Worm (Caenorhabditis elegans) whole organism, L3 larva: Measurements from ENCODE around the gene B0198.2.

Experiments
- R02D3.7 ChIP-seq: fragments of 150-350 bp; optimal IDR thresholded peaks from 2 replicates; lab custom pipeline; 2014; ENCODE audit warnings: missing biosample characterization, missing genetic modification characterization
- ZK546.5 ChIP-seq: sonication (generic microtip); optimal IDR thresholded peaks from 2 replicates; lab custom pipeline; 2017; ENCODE audit warnings: missing biosample characterization, missing genetic modification characterization
- aly-2 ChIP-seq: fragments of 150-350 bp; optimal IDR thresholded peaks from 2 replicates; lab custom pipeline; 2014; ENCODE audit warnings: missing biosample characterization, missing genetic modification characterization
- ceh-16 ChIP-seq: sonication (generic microtip); optimal IDR thresholded peaks from 2 replicates; lab custom pipeline; 2017; ENCODE audit warnings: missing biosample characterization, missing genetic modification characterization
- ceh-28 ChIP-seq: fragments of 150-350 bp; optimal IDR thresholded peaks from 2 replicates; lab custom pipeline; 2014; ENCODE audit warnings: missing biosample characterization, missing genetic modification reagents, missing genetic modification characterization
- ceh-82 ChIP-seq: fragments of 150-350 bp; optimal IDR thresholded peaks from 2 replicates; lab custom pipeline; 2014; ENCODE audit warnings: missing biosample characterization, missing genetic modification characterization
- ceh-9 ChIP-seq: sonication (generic microtip); optimal IDR thresholded peaks from 2 replicates; lab custom pipeline; 2018; ENCODE audit warnings: missing biosample characterization, missing genetic modification characterization
- daf-12 ChIP-seq: fragments of 150-350 bp; optimal IDR thresholded peaks from 2 replicates; lab custom pipeline; 2014; ENCODE audit warnings: missing biosample characterization, missing genetic modification reagents, missing genetic modification characterization
- egl-27 ChIP-seq: sonication (generic microtip); optimal IDR thresholded peaks from 4 replicates; lab custom pipeline; 2017; ENCODE audit warnings: missing biosample characterization, missing genetic modification reagents, missing genetic modification characterization
- elt-1 ChIP-seq: fragments of 150-350 bp; optimal IDR thresholded peaks from 2 replicates; lab custom pipeline; 2014; ENCODE audit warnings: missing biosample characterization, missing genetic modification characterization
- elt-2 ChIP-seq: sonication (generic microtip); optimal IDR thresholded peaks from 2 replicates; lab custom pipeline; 2016; ENCODE audit warnings: missing genetic modification reagents, mild to moderate bottlenecking, missing genetic modification characterization, missing compliant biosample characterization
- elt-3 ChIP-seq, 3 experiments: fragments of 150-350 bp in 1 of 3; sonication (generic microtip) in 2 of 3; optimal IDR thresholded peaks; 2 replicates in 2 of 3; 4 replicates in 1 of 3; lab custom pipeline; 2014 to 2017; ENCODE audit warnings: missing biosample characterization in 3 of 3, missing genetic modification characterization in 3 of 3
- fkh-10 ChIP-seq: sonication (generic microtip); optimal IDR thresholded peaks from 2 replicates; lab custom pipeline; 2017; ENCODE audit warnings: missing biosample characterization, missing genetic modification reagents, missing genetic modification characterization
- hmg-11 ChIP-seq: sonication (generic microtip); optimal IDR thresholded peaks from 2 replicates; lab custom pipeline; 2016; ENCODE audit warnings: missing genetic modification characterization, missing compliant biosample characterization
- jun-1 ChIP-seq: fragments of 150-350 bp; optimal IDR thresholded peaks from 2 replicates; lab custom pipeline; 2014; ENCODE audit warnings: missing biosample characterization, missing genetic modification reagents, missing genetic modification characterization
- lin-15B ChIP-seq: fragments of 150-350 bp; optimal IDR thresholded peaks from 2 replicates; lab custom pipeline; 2014; ENCODE audit warnings: missing biosample characterization, missing genetic modification characterization
- lsy-12 ChIP-seq: sonication (generic microtip); optimal IDR thresholded peaks from 2 replicates; lab custom pipeline; 2016; ENCODE audit warnings: mild to moderate bottlenecking, missing genetic modification characterization, missing compliant biosample characterization
- mdl-1 ChIP-seq: fragments of 150-350 bp; optimal IDR thresholded peaks from 2 replicates; lab custom pipeline; 2014; ENCODE audit warnings: missing biosample characterization, missing genetic modification characterization
- mml-1 ChIP-seq: fragments of 150-350 bp; sonication (generic microtip); optimal IDR thresholded peaks from 3 replicates; lab custom pipeline; 2014; ENCODE audit warnings: missing biosample characterization, missing genetic modification characterization
- nfya-1 ChIP-seq: sonication (generic microtip); optimal IDR thresholded peaks from 2 replicates; lab custom pipeline; 2017; ENCODE audit warnings: missing genetic modification characterization, mild to moderate bottlenecking, missing compliant biosample characterization, antibody characterized with exemption, moderate library complexity; ENCODE audit not compliant: insufficient read depth
- nhr-11 ChIP-seq: fragments of 150-350 bp; optimal IDR thresholded peaks from 2 replicates; lab custom pipeline; 2014; ENCODE audit warnings: missing biosample characterization, missing genetic modification characterization
- nhr-23 ChIP-seq: fragments of 150-350 bp; optimal IDR thresholded peaks from 2 replicates; lab custom pipeline; 2014; ENCODE audit warnings: missing biosample characterization, missing genetic modification reagents, missing genetic modification characterization
- nhr-237 ChIP-seq: fragments of 150-350 bp; optimal IDR thresholded peaks from 2 replicates; lab custom pipeline; 2014; ENCODE audit warnings: missing biosample characterization, missing genetic modification characterization
- nhr-25 ChIP-seq: sonication (generic microtip); optimal IDR thresholded peaks from 2 replicates; lab custom pipeline; 2017; ENCODE audit warnings: missing biosample characterization, missing genetic modification characterization
- nhr-28 ChIP-seq: fragments of 150-350 bp; optimal IDR thresholded peaks from 2 replicates; lab custom pipeline; 2014; ENCODE audit warnings: missing biosample characterization, missing genetic modification characterization
- nhr-43 ChIP-seq: sonication (generic microtip); optimal IDR thresholded peaks from 2 replicates; lab custom pipeline; 2016; ENCODE audit warnings: mild to moderate bottlenecking, missing genetic modification characterization, missing compliant biosample characterization; ENCODE audit not compliant: poor library complexity, severe bottlenecking
- nhr-67 ChIP-seq: fragments of 150-350 bp; optimal IDR thresholded peaks from 2 replicates; lab custom pipeline; 2014; ENCODE audit warnings: missing biosample characterization, missing genetic modification characterization
- nhr-76 ChIP-seq: fragments of 150-350 bp; sonication (generic microtip); optimal IDR thresholded peaks from 5 replicates; lab custom pipeline; 2014; ENCODE audit warnings: missing biosample characterization, missing genetic modification characterization
- nhr-77 ChIP-seq: fragments of 150-350 bp; optimal IDR thresholded peaks from 2 replicates; lab custom pipeline; 2014; ENCODE audit warnings: missing biosample characterization, missing genetic modification characterization
- pha-4 ChIP-seq: fragments of 150-350 bp; optimal IDR thresholded peaks from 2 replicates; lab custom pipeline; 2014; ENCODE audit warnings: missing biosample characterization, missing genetic modification reagents, missing genetic modification characterization
- pqm-1 ChIP-seq: fragments of 150-350 bp; optimal IDR thresholded peaks from 2 replicates; lab custom pipeline; 2017; ENCODE audit warnings: missing biosample characterization, missing genetic modification characterization, inconsistent platforms
- skn-1 ChIP-seq: fragments of 150-350 bp; optimal IDR thresholded peaks from 2 replicates; lab custom pipeline; 2014; ENCODE audit warnings: missing biosample characterization, missing genetic modification characterization
- snpc-4 ChIP-seq: fragments of 150-350 bp; optimal IDR thresholded peaks from 2 replicates; lab custom pipeline; 2014; ENCODE audit warnings: missing biosample characterization, missing genetic modification characterization
- tbx-2 ChIP-seq: sonication (generic microtip); optimal IDR thresholded peaks from 2 replicates; lab custom pipeline; 2016; ENCODE audit warnings: mild to moderate bottlenecking, missing genetic modification characterization, missing compliant biosample characterization
- unc-39 ChIP-seq: sonication (generic microtip); optimal IDR thresholded peaks from 4 replicates; lab custom pipeline; 2017; ENCODE audit warnings: missing biosample characterization, missing genetic modification characterization
- unc-62 ChIP-seq: fragments of 150-350 bp; sonication (generic microtip); optimal IDR thresholded peaks from 4 replicates; lab custom pipeline; 2014; ENCODE audit warnings: missing biosample characterization, missing genetic modification reagents, missing genetic modification characterization
- ztf-11 ChIP-seq: fragments of 150-350 bp; optimal IDR thresholded peaks from 2 replicates; lab custom pipeline; 2014; ENCODE audit warnings: missing biosample characterization, missing genetic modification characterization
- ztf-4 ChIP-seq: fragments of 150-350 bp; optimal IDR thresholded peaks from 2 replicates; lab custom pipeline; 2014; ENCODE audit warnings: missing biosample characterization, missing genetic modification characterization

B0198.2 gene

ce11 chrX:12017908-12018479 lies 7.5 kb upstream of the B0198.2 start, which contains the start of the genes nmat-1 and ucr-2.1 (continued):
- TF ChIP-seq mml-1 (tag; lab: Kevin White, UChicago) (no peak), ceh-28 (tag; lab: Kevin White, UChicago) (peak; percentile 41)

- TF ChIP-seq elt-2 (tag; lab: Kevin White, UChicago) (no peak), hmg-11 (tag; lab: Kevin White, UChicago) (no peak), skn-1 (tag; lab: Kevin White, UChicago) (no peak), pqm-1 (tag; lab: Kevin White, UChicago) (no peak), ceh-9 (no peak), fkh-10 (GFP tag; lab: Kevin White, UChicago) (no peak), nhr-11 (no peak), unc-62 (GFP tag; lab: Kevin White, UChicago) (no peak), aly-2 (tag; lab: Kevin White, UChicago) (no peak), mml-1 (tag; lab: Kevin White, UChicago) (no peak), nhr-237 (no peak), ceh-82 (no peak), tbx-2 (tag; lab: Kevin White, UChicago) (no peak), ZK546.5 (tag; lab: Kevin White, UChicago) (no peak), ztf-4 (no peak), elt-1 (tag; lab: Kevin White, UChicago) (no peak), pha-4 (tag; lab: Kevin White, UChicago) (no peak), elt-3 (tag; optimal IDR thresholded peaks at IDR 0.05; lab: Kevin White, UChicago) (no peak)
Measured at ce11 chrX:12021446-12021845, 4.1 kb upstream of the B0198.2 start.

ce11 chrX:12022496-12022895 lies 3.0 kb upstream of the B0198.2 start:
- no peak for TF ChIP-seq nfya-1 (tag; lab: Kevin White, UChicago)
- no peak for TF ChIP-seq snpc-4 (tag; lab: Kevin White, UChicago)
- TF ChIP-seq unc-39 (tag; lab: Kevin White, UChicago): no peak
- TF ChIP-seq aly-2 (tag; lab: Kevin White, UChicago): no peak
- no peak for TF ChIP-seq nhr-67 (tag; lab: Kevin White, UChicago)
- no peak for TF ChIP-seq lsy-12 (tag; lab: Kevin White, UChicago)
- TF ChIP-seq, all 47 proteins: peak for 0

- TF ChIP-seq skn-1 (tag; lab: Kevin White, UChicago) (no peak), nhr-43 (no peak)
Measured at ce11 chrX:12033937-12034336, 8.4 kb downstream of the B0198.2 start, which contains the start of gene tsp-20. tsp-20 (minus strand) TSS chrX:12034037.

- TF ChIP-seq nhr-76 (tag; lab: Kevin White, UChicago) (no peak), mdl-1 (no peak), nhr-67 (tag; lab: Kevin White, UChicago) (no peak), pqm-1 (tag; lab: Kevin White, UChicago) (no peak), ztf-4 (no peak), ztf-11 (tag; lab: Kevin White, UChicago) (no peak), snpc-4 (tag; lab: Kevin White, UChicago) (no peak), tbx-2 (tag; lab: Kevin White, UChicago) (no peak)
Measured at ce11 chrX:12034661-12035060, 9.1 kb downstream of the B0198.2 start.

- no peak for TF ChIP-seq R02D3.7 (tag; lab: Kevin White, UChicago)
- TF ChIP-seq unc-39 (tag; lab: Kevin White, UChicago): no peak
- no peak for TF ChIP-seq nhr-76 (tag; lab: Kevin White, UChicago)
- no peak for TF ChIP-seq nhr-77 (tag; lab: Kevin White, UChicago)
- no peak for TF ChIP-seq unc-62 (GFP tag; lab: Kevin White, UChicago)
- TF ChIP-seq nhr-28 (tag; lab: Kevin White, UChicago): no peak
- TF ChIP-seq egl-27 (tag; lab: Kevin White, UChicago): no peak
- no peak for TF ChIP-seq elt-1 (tag; lab: Kevin White, UChicago)
- TF ChIP-seq ceh-16 (tag; lab: Kevin White, UChicago): no peak
- TF ChIP-seq lsy-12 (tag; lab: Kevin White, UChicago): no peak
- TF ChIP-seq aly-2 (tag; lab: Kevin White, UChicago): no peak
- TF ChIP-seq lin-15B (tag; lab: Kevin White, UChicago): no peak
- no peak for TF ChIP-seq nhr-25 (tag; lab: Kevin White, UChicago)
- TF ChIP-seq jun-1: no peak
- no peak for TF ChIP-seq pha-4 (tag; lab: Kevin White, UChicago)
- no peak for TF ChIP-seq daf-12
- TF ChIP-seq nhr-23 (tag; lab: Kevin White, UChicago): no peak
- no peak for TF ChIP-seq mdl-1
Measured at ce11 chrX:12036114-12036513, 10.6 kb downstream of the B0198.2 start.
